Worm (Caenorhabditis elegans): ENCODE results near the gene clec-28.

clec-28 gene

DNA sequence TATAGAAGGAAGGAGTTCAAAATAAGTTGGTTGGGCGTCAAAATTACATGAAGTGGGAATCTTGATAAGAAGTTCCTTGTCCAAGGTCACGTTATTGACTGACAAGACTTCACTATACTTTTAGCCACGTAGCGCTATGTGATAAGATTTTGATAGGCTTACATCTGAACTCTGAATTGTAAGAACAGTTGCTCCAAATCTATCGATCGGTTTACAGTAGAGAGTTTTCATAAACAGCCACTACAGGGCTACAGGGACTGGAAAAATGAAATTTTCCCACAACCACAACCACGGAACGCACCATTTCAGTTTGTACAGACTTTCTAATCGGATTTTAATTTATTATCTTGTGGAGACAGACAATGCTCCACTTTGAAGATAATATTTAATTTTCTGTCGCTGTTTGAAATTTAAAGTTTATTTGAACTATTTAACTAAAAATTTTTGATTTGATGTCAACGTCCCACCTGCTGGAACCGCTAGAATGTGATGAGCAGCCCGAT, 7.5 kb upstream of the clec-28 start, which contains the start of the genes clec-31 and clec-22:
clec-31 (minus strand) TSS at position 101 of the 503 bp plus-strand sequence.
clec-22 (plus strand) TSS at position 453 of the 503 bp plus-strand sequence.
- TF ChIP-seq nhr-10 (tag; optimal IDR thresholded peaks at IDR 0.05) = no peak
- no peak for TF ChIP-seq lin-39 (tag; optimal IDR thresholded peaks at IDR 0.05)
- TF ChIP-seq sem-4 (tag; optimal IDR thresholded peaks at IDR 0.05) = no peak
- no peak for TF ChIP-seq snpc-4 (tag; optimal IDR thresholded peaks at IDR 0.05)
- no peak for TF ChIP-seq ZK546.5 (tag; optimal IDR thresholded peaks at IDR 0.05)
- no peak for TF ChIP-seq mbf-1 (tag; optimal IDR thresholded peaks at IDR 0.05)
- no peak for TF ChIP-seq nhr-77 (tag; optimal IDR thresholded peaks at IDR 0.05)
- no peak for TF ChIP-seq mdl-1 (tag; optimal IDR thresholded peaks at IDR 0.05)
- no peak for TF ChIP-seq ceh-16 (tag; optimal IDR thresholded peaks at IDR 0.05)
- TF ChIP-seq unc-55 (GFP tag; optimal IDR thresholded peaks at IDR 0.05) = no peak
- TF ChIP-seq nhr-21 (tag; optimal IDR thresholded peaks at IDR 0.05) = no peak
- no peak for TF ChIP-seq ceh-82 (tag; optimal IDR thresholded peaks at IDR 0.05)

DNA sequence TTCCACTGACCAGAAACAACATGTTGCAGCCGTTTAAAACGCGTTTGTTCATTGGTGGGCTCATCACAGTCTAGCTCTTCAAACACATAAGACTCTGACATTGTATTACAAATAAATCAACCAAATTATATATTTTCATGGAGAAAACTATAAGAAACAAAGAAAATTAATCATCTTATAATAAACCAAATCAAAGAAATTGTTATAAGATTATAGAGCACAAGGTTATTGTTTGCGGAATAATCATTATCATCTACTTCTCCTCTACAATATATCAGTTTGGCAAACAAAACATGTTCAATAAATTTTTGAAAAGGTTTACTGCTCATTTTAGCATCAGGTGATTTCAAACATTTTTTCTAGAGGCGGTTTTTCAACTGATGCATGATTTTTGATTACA, 3.8 kb upstream of the clec-28 start, which contains the start of the genes clec-32 and clec-24:
clec-32 (minus strand) TSS at position 101 of the 400 bp plus-strand sequence.
clec-24 (plus strand) TSS at position 294 of the 400 bp plus-strand sequence.
- no peak for TF ChIP-seq ceh-82 (tag; optimal IDR thresholded peaks at IDR 0.05)
- TF ChIP-seq lin-13 (GFP tag; optimal IDR thresholded peaks at IDR 0.05) = no peak
- TF ChIP-seq alr-1 (tag; optimal IDR thresholded peaks at IDR 0.05) = no peak
- no peak for TF ChIP-seq lsy-2 (tag; optimal IDR thresholded peaks at IDR 0.05)
- no peak for TF ChIP-seq ztf-4 (tag; optimal IDR thresholded peaks at IDR 0.05)
- TF ChIP-seq gmeb-1 (tag; optimal IDR thresholded peaks at IDR 0.05) = no peak
- TF ChIP-seq mab-5 (tag; optimal IDR thresholded peaks at IDR 0.05) = no peak

- TF ChIP-seq mab-5 (tag; optimal IDR thresholded peaks at IDR 0.05) (no peak), lin-39 (tag; optimal IDR thresholded peaks at IDR 0.05) (no peak), nhr-129 (tag; optimal IDR thresholded peaks at IDR 0.05) (no peak), blmp-1 (tag; optimal IDR thresholded peaks at IDR 0.05; ENCODE audit: insufficient read depth) (no peak), ceh-16 (tag; optimal IDR thresholded peaks at IDR 0.05) (no peak), nhr-6 (tag; optimal IDR thresholded peaks at IDR 0.05) (no peak), C34F6.9 (tag; optimal IDR thresholded peaks at IDR 0.05) (no peak), nhr-25 (tag; optimal IDR thresholded peaks at IDR 0.05) (no peak), lin-13 (GFP tag; optimal IDR thresholded peaks at IDR 0.05) (no peak), Y55F3AM.14 (GFP tag; optimal IDR thresholded peaks at IDR 0.05) (no peak), lin-11 (tag; optimal IDR thresholded peaks at IDR 0.05) (no peak), nhr-11 (tag; optimal IDR thresholded peaks at IDR 0.05) (no peak), unc-62 (GFP tag; optimal IDR thresholded peaks at IDR 0.05) (no peak)
These were observed 4.2 kb downstream of the clec-28 start, which contains the start of gene clec-33 for ce11 chrV:16869740-16870139. TSS of gene clec-33 (minus strand) at chrV:16869840.

DNA sequence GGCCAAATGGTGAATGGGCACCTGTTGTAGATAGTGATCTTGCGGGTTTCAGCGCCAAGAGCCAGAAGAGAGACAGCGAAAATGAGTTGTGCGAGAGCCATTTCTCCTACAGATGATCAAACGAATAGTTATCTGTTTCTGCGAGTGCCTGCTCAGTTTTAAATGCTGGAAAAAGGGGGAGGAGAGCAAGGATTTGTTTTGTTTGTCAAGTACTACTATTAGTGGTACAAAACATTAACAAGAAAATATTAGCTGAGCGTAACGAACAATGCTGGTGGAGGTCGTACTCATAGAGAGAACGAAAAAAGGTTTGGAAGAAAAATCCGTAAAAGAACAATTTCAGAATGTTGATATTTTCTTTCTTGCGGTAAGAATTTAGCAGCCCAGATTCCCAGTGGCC, 5.9 kb downstream of the clec-28 start, which contains the start of gene thn-4:
thn-4 (minus strand) TSS at position 101 of the 400 bp plus-strand sequence.
- no peak for TF ChIP-seq unc-39 (tag; optimal IDR thresholded peaks at IDR 0.05)
- no peak for TF ChIP-seq nhr-21 (tag; optimal IDR thresholded peaks at IDR 0.05)
- no peak for TF ChIP-seq unc-55 (GFP tag; optimal IDR thresholded peaks at IDR 0.05)
- TF ChIP-seq nhr-6 (tag; optimal IDR thresholded peaks at IDR 0.05) = no peak
- no peak for TF ChIP-seq ama-1 (optimal IDR thresholded peaks at IDR 0.05)
- TF ChIP-seq lsy-2 (tag; optimal IDR thresholded peaks at IDR 0.05) = no peak
- no peak for TF ChIP-seq nhr-11 (tag; optimal IDR thresholded peaks at IDR 0.05)
- TF ChIP-seq crh-2 (tag; optimal IDR thresholded peaks at IDR 0.05) = no peak
- no peak for TF ChIP-seq alr-1 (tag; optimal IDR thresholded peaks at IDR 0.05)
- TF ChIP-seq C34F6.9 (tag; optimal IDR thresholded peaks at IDR 0.05) = no peak
- TF ChIP-seq ZK546.5 (tag; optimal IDR thresholded peaks at IDR 0.05) = no peak
- no peak for TF ChIP-seq aly-2 (tag; optimal IDR thresholded peaks at IDR 0.05)
- TF ChIP-seq mdl-1 (tag; optimal IDR thresholded peaks at IDR 0.05) = no peak
- no peak for TF ChIP-seq sem-4 (tag; optimal IDR thresholded peaks at IDR 0.05)
- no peak for TF ChIP-seq blmp-1 (tag; optimal IDR thresholded peaks at IDR 0.05; ENCODE audit: insufficient read depth)
- no peak for TF ChIP-seq egl-27 (tag; optimal IDR thresholded peaks at IDR 0.05)
- no peak for TF ChIP-seq nhr-237 (tag; optimal IDR thresholded peaks at IDR 0.05)
- TF ChIP-seq mbf-1 (tag; optimal IDR thresholded peaks at IDR 0.05) = no peak
- TF ChIP-seq Y55F3AM.14 (GFP tag; optimal IDR thresholded peaks at IDR 0.05) = no peak
- no peak for TF ChIP-seq ztf-4 (tag; optimal IDR thresholded peaks at IDR 0.05)

DNA sequence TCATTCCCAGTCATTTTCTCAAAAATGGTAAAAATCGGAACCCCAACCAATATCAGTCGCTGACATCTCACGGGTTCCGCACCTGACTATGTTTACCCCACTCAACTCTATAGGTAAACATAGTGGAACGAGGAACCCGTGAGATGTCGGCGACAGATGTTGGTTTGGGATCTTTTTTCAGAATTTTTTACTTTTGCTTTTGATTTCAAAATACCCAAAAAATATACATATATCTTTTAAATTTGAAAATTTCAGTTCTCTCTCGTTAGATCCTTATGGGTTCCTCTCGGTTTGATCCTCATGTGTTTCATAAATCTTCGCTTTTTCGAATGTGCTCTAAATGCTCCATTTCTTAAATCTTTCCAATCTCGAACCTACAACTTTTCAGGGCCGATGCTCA, 8.1 kb downstream of the clec-28 start, which contains the start of gene srw-23:
srw-23 (plus strand) TSS at position 301 of the 400 bp plus-strand sequence.
- no peak for TF ChIP-seq R02D3.7 (tag; optimal IDR thresholded peaks at IDR 0.05)
- TF ChIP-seq mab-5 (tag; optimal IDR thresholded peaks at IDR 0.05) = no peak
- TF ChIP-seq gmeb-1 (tag; optimal IDR thresholded peaks at IDR 0.05) = no peak
- TF ChIP-seq nhr-237 (tag; optimal IDR thresholded peaks at IDR 0.05) = no peak
- TF ChIP-seq nhr-129 (tag; optimal IDR thresholded peaks at IDR 0.05) = no peak
- no peak for TF ChIP-seq unc-62 (GFP tag; optimal IDR thresholded peaks at IDR 0.05)
- no peak for TF ChIP-seq ceh-16 (tag; optimal IDR thresholded peaks at IDR 0.05)
- no peak for TF ChIP-seq fos-1 (tag; optimal IDR thresholded peaks at IDR 0.05)
- TF ChIP-seq nhr-25 (tag; optimal IDR thresholded peaks at IDR 0.05) = no peak
- TF ChIP-seq blmp-1 (tag; optimal IDR thresholded peaks at IDR 0.05; ENCODE audit: insufficient read depth) = no peak
- TF ChIP-seq elt-1 (tag; optimal IDR thresholded peaks at IDR 0.05) = no peak
- no peak for TF ChIP-seq lin-13 (GFP tag; optimal IDR thresholded peaks at IDR 0.05)
- no peak for TF ChIP-seq ceh-82 (tag; optimal IDR thresholded peaks at IDR 0.05)
- no peak for TF ChIP-seq nhr-11 (tag; optimal IDR thresholded peaks at IDR 0.05)
- no peak for TF ChIP-seq peb-1 (tag; optimal IDR thresholded peaks at IDR 0.05)
- no peak for TF ChIP-seq nhr-21 (tag; optimal IDR thresholded peaks at IDR 0.05)
- TF ChIP-seq nhr-23 (tag; optimal IDR thresholded peaks at IDR 0.05) = no peak
- no peak for TF ChIP-seq egl-27 (tag; optimal IDR thresholded peaks at IDR 0.05)
- no peak for TF ChIP-seq ztf-11 (tag; optimal IDR thresholded peaks at IDR 0.05)
